Fruit fly (Drosophila melanogaster): ENCODE results near the gene chinmo.

chinmo gene

dm6 chr2L:1715699-1716333 lies 64.8 kb downstream of the chinmo start, which contains the start of gene frtz (continued):
- TF ChIP-seq bbx (GFP tag; IDR thresholded peaks at IDR 0.05; ENCODE audit: partially characterized antibody) (peak; percentile 81), Lhr (GFP tag; optimal IDR thresholded peaks at IDR 0.05) (peak; percentile 78), dysf (GFP tag; IDR thresholded peaks at IDR 0.05) (no peak), NC2α (GFP tag; optimal IDR thresholded peaks at IDR 0.05) (no peak), vvl (GFP tag; IDR thresholded peaks at IDR 0.05) (no peak), zfh1 (GFP tag; IDR thresholded peaks at IDR 0.05) (peak; percentile 55; the same call in 1 of the 3 replicates), Dbx (GFP tag; IDR thresholded peaks at IDR 0.05) (peak; percentile 42; the same call in 1 of the 3 replicates), Hand (GFP tag; optimal IDR thresholded peaks at IDR 0.05) (no peak), mld (GFP tag; IDR thresholded peaks at IDR 0.05; ENCODE audit: partially characterized antibody) (peak; percentile 81; the same call in 2 of the 3 replicates), CG12769 (tag; optimal IDR thresholded peaks at IDR 0.05) (no peak), CG8944 (GFP tag; optimal IDR thresholded peaks at IDR 0.05) (no peak), D19A (tag; optimal IDR thresholded peaks at IDR 0.05) (no peak), Kr (GFP tag; optimal IDR thresholded peaks at IDR 0.05) (no peak), CG14014 (GFP tag; IDR thresholded peaks at IDR 0.05) (0 out of 2 replicates have a peak, but pooled peaks have one; percentile 5), yki (optimal IDR thresholded peaks at IDR 0.05) (no peak), CG9876 (GFP tag; optimal IDR thresholded peaks at IDR 0.05) (no peak), CG11695 (GFP tag; IDR thresholded peaks at IDR 0.05) (no peak), Dll (GFP tag; IDR thresholded peaks at IDR 0.05; ENCODE audit: partially characterized antibody) (peak; percentile 80), CG7271 (tag; optimal IDR thresholded peaks at IDR 0.05) (no peak), CG32532 (GFP tag; IDR thresholded peaks at IDR 0.05) (peak; percentile 19; the same call in 1 of the 2 replicates), crc (GFP tag; optimal IDR thresholded peaks at IDR 0.05) (no peak), CG1602 (GFP tag; optimal IDR thresholded peaks at IDR 0.05) (no peak), org-1 (GFP tag; optimal IDR thresholded peaks at IDR 0.05) (no peak), CG3838 (GFP tag; optimal IDR thresholded peaks at IDR 0.05) (no peak), CG1792 (GFP tag; optimal IDR thresholded peaks at IDR 0.05) (no peak), exex (tag; optimal IDR thresholded peaks at IDR 0.05) (peak; percentile 79), CG12104 (GFP tag; optimal IDR thresholded peaks at IDR 0.05) (no peak), CG12299 (tag; optimal IDR thresholded peaks at IDR 0.05) (no peak), btn (GFP tag; optimal IDR thresholded peaks at IDR 0.05) (no peak), MESR4 (GFP tag; optimal IDR thresholded peaks at IDR 0.05) (peak; percentile 71), kah (GFP tag; optimal IDR thresholded peaks at IDR 0.05) (no peak), TFAM (GFP tag; optimal IDR thresholded peaks at IDR 0.05) (no peak), Hmx (GFP tag; optimal IDR thresholded peaks at IDR 0.05) (no peak)

- TF ChIP-seq cg (GFP tag; optimal IDR thresholded peaks at IDR 0.05) (no peak), Oli (tag; optimal IDR thresholded peaks at IDR 0.05) (no peak)
Observed at dm6 chr2L:1717247-1717646, 66.2 kb downstream of the chinmo start.

- TF ChIP-seq chinmo (GFP tag; IDR thresholded peaks at IDR 0.05; ENCODE audit: partially characterized antibody) (0 out of 4 replicates have a peak, but pooled peaks have one; percentile 57), Pdp1 (GFP tag; optimal IDR thresholded peaks at IDR 0.05) (peak in 1 of 2 experiments; percentile 49), Dll (GFP tag; IDR thresholded peaks at IDR 0.05; ENCODE audit: partially characterized antibody) (no peak), CG8388 (GFP tag; optimal IDR thresholded peaks at IDR 0.05) (no peak), CG18599 (GFP tag; optimal IDR thresholded peaks at IDR 0.05) (no peak), pan (optimal IDR thresholded peaks at IDR 0.05) (no peak), pan (GFP tag; optimal IDR thresholded peaks at IDR 0.05 in 1 of 2, IDR thresholded peaks at IDR 0.05 in 1 of 2) (no peak), Camta (GFP tag; optimal IDR thresholded peaks at IDR 0.05) (no peak), onecut (GFP tag; IDR thresholded peaks at IDR 0.05) (no peak), Sry-δ (GFP tag; optimal IDR thresholded peaks at IDR 0.05) (no peak), p53 (GFP tag; optimal IDR thresholded peaks at IDR 0.05) (no peak), lbe (GFP tag; optimal IDR thresholded peaks at IDR 0.05) (no peak), CG10565 (GFP tag; optimal IDR thresholded peaks at IDR 0.05) (no peak), CkIIα-i1 (GFP tag; IDR thresholded peaks at IDR 0.05) (no peak), tx (GFP tag; optimal IDR thresholded peaks at IDR 0.05) (no peak), Dek (tag; optimal IDR thresholded peaks at IDR 0.05) (no peak)
Observed at dm6 chr2L:1719971-1720370, 68.9 kb downstream of the chinmo start.
